Fruit fly (Drosophila melanogaster): ENCODE measurements around the gene CG44815.

DNA sequence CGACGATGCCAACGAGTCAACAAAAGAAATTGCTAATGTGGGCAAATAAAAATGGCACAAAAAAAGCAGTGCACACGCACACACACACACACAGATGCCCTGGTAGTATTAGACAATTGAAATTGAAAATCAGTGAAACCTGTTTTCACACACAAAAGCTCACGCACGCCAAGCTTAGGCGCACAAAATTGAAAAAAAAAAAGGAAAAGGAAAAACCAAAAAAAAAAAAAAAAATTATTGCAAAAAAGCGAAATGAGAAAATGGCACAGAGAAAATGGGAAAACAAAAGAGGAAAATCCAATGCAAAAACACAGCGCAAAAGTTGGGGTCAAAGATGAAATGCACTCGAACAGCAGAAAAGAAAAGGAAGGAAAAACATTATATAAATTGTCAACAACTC lies 28.1 kb upstream of the CG44815 start:
- TF ChIP-seq psq (optimal IDR thresholded peaks at IDR 0.05) (no peak), h (optimal IDR thresholded peaks at IDR 0.05) (no peak), ttk (optimal IDR thresholded peaks at IDR 0.05) (no peak)
